Worm (Caenorhabditis elegans): ENCODE results near the gene sru-20.
"Not testable (repeated sequence)": the region's sequence is repeated elsewhere in the genome, so short reads cannot be mapped to it uniquely, and the experiment has no call there.

- not testable (repeated sequence) for TF ChIP-seq tbx-7 (tag; optimal IDR thresholded peaks at IDR 0.05); elt-4 (tag; optimal IDR thresholded peaks at IDR 0.05); hlh-15 (tag; optimal IDR thresholded peaks at IDR 0.05); nfya-1 (tag; optimal IDR thresholded peaks at IDR 0.05); fkh-10 (GFP tag; optimal IDR thresholded peaks at IDR 0.05); tbx-2 (tag; optimal IDR thresholded peaks at IDR 0.05); ama-1 (optimal IDR thresholded peaks at IDR 0.05); ceh-18 (tag; optimal IDR thresholded peaks at IDR 0.05)
These were observed 16.6 kb upstream of the sru-20 start, which contains the start of gene igdb-1 for ce11 chrIV:12478711-12479110.
